Fruit fly (Drosophila melanogaster): Measurements from ENCODE around the gene NPFR.

dm6 chr3R:6154773-6155295 lies 32.3 kb upstream of the NPFR start:
- TF ChIP-seq gfzf (GFP tag; optimal IDR thresholded peaks at IDR 0.05), result no peak
- no peak for TF ChIP-seq org-1 (GFP tag; optimal IDR thresholded peaks at IDR 0.05)
- no peak for TF ChIP-seq CG2678 (tag; optimal IDR thresholded peaks at IDR 0.05)
- TF ChIP-seq CG12744 (GFP tag; optimal IDR thresholded peaks at IDR 0.05), result no peak

All from whole organism, embryonic.